Worm (Caenorhabditis elegans): Measurements from ENCODE around the gene F37C4.4.

Gene F37C4.4

DNA sequence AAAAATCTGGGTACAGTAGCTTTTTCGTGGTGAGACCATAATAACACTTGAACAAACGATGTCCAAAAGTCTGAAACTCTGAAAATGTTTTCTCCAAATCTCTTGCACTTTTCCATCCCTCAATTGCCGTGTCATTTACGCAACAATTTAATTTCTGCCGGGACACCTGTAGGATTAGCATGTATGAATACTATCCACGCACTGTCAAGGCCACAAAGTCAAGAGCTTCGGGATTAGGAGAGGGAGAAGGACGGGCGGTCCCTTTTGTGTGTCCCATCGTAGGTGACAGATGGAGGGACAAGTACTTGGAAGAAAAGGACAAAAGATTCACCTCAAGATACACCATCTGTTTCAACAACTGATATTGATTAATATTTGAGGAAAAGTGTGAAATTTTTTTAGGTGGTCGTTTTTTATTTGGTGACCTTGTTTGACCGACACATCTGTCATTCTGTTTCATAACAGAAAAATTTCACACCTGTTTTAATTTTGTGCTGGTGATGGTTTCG lies 24.0 kb upstream of the F37C4.4 start:
- TF ChIP-seq W03F9.2 (tag; optimal IDR thresholded peaks at IDR 0.05) = no peak
- no peak for TF ChIP-seq dao-5 (tag; optimal IDR thresholded peaks at IDR 0.05)
- no peak for TF ChIP-seq him-1 (tag; optimal IDR thresholded peaks at IDR 0.05)

ce11 chrIV:3844004-3844403 lies 23.1 kb upstream of the F37C4.4 start:
- TF ChIP-seq W03F9.2 (tag; optimal IDR thresholded peaks at IDR 0.05) (no peak), dao-5 (tag; optimal IDR thresholded peaks at IDR 0.05) (no peak), him-1 (tag; optimal IDR thresholded peaks at IDR 0.05) (no peak)

DNA sequence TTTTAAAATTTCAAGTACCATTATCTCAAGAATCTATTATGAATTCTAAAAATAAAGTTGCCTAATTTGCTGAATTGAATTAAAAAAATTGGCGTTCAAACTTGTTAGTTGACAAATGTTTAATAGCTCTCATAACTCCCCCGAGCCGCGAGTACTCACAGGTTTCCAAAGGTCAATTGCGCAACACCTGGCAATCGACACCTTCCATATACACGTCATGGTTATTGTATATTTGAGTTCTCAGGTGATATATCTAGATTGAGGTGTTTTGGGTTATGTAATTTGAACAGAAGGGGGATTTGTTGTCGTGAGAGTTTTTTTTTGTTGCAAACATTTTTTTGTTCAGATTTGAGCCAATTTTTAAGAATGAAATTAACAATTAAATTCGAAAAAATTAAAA lies 22.5 kb upstream of the F37C4.4 start:
- no peak for TF ChIP-seq dao-5 (tag; optimal IDR thresholded peaks at IDR 0.05)
- TF ChIP-seq him-1 (tag; optimal IDR thresholded peaks at IDR 0.05) = no peak
- TF ChIP-seq W03F9.2 (tag; optimal IDR thresholded peaks at IDR 0.05) = no peak

ce11 chrIV:3847489-3847888 lies 19.6 kb upstream of the F37C4.4 start:
- TF ChIP-seq W03F9.2 (tag; optimal IDR thresholded peaks at IDR 0.05) (no peak), dao-5 (tag; optimal IDR thresholded peaks at IDR 0.05) (no peak), him-1 (tag; optimal IDR thresholded peaks at IDR 0.05) (no peak)

ce11 chrIV:3848985-3849384 lies 18.1 kb upstream of the F37C4.4 start:
- TF ChIP-seq dao-5 (tag; optimal IDR thresholded peaks at IDR 0.05) (no peak), him-1 (tag; optimal IDR thresholded peaks at IDR 0.05) (no peak), W03F9.2 (tag; optimal IDR thresholded peaks at IDR 0.05) (no peak)

DNA sequence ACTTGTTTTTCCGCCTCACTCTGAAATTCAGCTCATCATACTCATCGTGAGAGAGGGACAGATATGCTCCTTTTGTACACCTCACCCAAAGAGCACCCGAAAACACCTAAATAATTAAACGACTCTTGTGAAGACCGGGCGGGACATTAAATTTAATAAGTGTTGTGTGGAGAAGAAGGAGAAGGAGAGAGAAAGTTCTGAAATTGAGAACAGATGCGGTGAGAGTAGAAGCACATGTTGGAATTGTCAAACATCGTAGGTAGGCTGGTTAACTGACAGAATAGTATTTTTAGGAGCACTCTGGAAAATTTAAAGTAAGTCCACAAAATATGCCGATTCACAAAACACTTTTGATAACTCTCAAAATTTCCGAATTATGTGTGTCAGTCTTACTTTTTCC lies 13.6 kb upstream of the F37C4.4 start:
- no peak for TF ChIP-seq him-1 (tag; optimal IDR thresholded peaks at IDR 0.05)
- no peak for TF ChIP-seq dao-5 (tag; optimal IDR thresholded peaks at IDR 0.05)
- no peak for TF ChIP-seq W03F9.2 (tag; optimal IDR thresholded peaks at IDR 0.05)

DNA sequence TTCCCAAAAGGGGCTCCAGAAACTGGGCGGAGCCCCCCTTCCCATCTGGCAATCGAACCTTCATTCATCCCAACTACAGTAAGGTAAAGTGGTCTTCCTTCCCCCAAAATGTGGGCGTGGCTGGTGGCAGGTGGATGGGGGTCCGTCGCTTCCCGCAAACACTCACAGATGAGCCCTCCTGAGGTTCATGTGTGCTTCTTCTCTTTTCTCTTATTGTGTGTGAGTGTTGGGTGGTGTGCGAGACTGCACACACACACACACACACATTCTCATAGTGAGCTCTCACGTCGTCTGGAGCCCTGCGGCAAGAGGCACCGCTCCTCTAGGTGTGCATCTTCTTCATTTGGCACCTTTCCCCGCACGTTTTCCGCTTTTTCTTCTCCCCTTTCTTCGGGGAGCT lies 12.5 kb upstream of the F37C4.4 start:
- no peak for TF ChIP-seq him-1 (tag; optimal IDR thresholded peaks at IDR 0.05)
- TF ChIP-seq dao-5 (tag; optimal IDR thresholded peaks at IDR 0.05) = no peak
- no peak for TF ChIP-seq W03F9.2 (tag; optimal IDR thresholded peaks at IDR 0.05)

DNA sequence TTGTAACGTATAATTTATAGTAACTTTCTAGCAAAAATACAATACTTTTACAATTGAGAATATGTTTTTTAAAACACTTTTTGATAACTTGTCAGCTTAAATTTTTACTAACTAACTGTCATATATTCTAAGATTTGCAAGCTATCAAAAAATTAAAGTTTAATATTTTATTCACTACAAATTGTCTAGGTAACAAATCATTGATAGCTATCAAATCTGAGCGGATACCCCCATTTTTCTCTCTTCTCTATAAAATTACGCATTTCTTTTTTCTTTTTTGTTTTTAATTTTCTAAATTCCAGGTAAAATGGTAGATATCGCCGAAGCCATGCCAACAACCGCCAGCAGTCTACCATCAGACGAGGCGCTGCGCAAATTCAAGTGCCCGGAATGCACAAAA lies 11.6 kb upstream of the F37C4.4 start, which contains the start of gene zag-1:
zag-1 (plus strand) TSS at position 301 of the 400 bp plus-strand sequence.
- TF ChIP-seq W03F9.2 (tag; optimal IDR thresholded peaks at IDR 0.05) (no peak), dao-5 (tag; optimal IDR thresholded peaks at IDR 0.05) (no peak), him-1 (tag; optimal IDR thresholded peaks at IDR 0.05) (no peak)

- TF ChIP-seq him-1 (tag; optimal IDR thresholded peaks at IDR 0.05) (no peak), W03F9.2 (tag; optimal IDR thresholded peaks at IDR 0.05) (no peak), dao-5 (tag; optimal IDR thresholded peaks at IDR 0.05) (no peak)
These were observed 10.9 kb upstream of the F37C4.4 start for ce11 chrIV:3856190-3856589.

DNA sequence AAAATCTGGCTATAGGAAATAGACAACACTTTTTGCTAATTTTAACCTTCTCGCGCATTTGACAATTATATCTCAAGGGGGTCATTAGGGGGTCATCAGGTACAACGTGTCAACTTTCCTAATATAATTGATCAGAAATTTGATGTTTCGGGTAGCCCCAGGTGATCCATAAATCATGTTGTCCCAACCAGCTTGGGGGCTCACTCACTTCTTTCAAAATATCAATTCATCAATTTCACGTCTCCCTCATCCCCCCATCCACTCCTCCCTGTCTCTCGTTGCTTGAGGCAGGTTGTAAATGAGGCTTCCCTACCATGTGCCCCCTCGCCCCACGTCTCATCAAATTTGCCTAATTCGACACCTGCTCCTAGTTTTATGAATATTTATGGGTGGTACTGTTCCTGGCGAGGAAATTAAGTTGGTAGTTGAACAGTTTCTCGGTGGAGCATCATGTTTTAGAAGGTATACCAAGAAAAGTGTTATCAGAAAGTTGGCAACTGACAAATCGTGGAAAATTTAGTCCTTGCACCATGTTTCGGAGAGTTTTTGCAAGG lies 9.0 kb upstream of the F37C4.4 start:
- TF ChIP-seq dao-5 (tag; optimal IDR thresholded peaks at IDR 0.05) (no peak), him-1 (tag; optimal IDR thresholded peaks at IDR 0.05) (no peak), W03F9.2 (tag; optimal IDR thresholded peaks at IDR 0.05) (no peak)

DNA sequence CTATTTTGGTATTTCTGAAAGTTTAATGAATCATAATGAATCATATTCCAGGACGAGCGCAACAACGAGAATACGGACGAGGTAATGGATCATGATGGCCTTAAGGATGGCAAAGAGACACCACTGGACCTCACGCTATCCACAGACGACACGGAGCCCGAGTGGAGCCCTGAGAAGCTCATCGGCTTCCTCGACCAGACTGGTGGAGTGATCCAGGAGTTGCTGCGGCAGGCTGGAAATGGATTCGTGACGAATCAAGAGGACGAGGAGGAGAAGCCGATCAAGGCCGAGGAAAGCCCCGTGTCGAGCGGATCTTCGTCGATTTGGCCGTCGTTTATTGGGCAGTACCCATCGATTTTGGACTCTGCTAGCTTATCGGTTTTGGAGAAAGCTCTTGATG lies 7.6 kb upstream of the F37C4.4 start:
- no peak for TF ChIP-seq W03F9.2 (tag; optimal IDR thresholded peaks at IDR 0.05)
- no peak for TF ChIP-seq him-1 (tag; optimal IDR thresholded peaks at IDR 0.05)
- no peak for TF ChIP-seq dao-5 (tag; optimal IDR thresholded peaks at IDR 0.05)

DNA sequence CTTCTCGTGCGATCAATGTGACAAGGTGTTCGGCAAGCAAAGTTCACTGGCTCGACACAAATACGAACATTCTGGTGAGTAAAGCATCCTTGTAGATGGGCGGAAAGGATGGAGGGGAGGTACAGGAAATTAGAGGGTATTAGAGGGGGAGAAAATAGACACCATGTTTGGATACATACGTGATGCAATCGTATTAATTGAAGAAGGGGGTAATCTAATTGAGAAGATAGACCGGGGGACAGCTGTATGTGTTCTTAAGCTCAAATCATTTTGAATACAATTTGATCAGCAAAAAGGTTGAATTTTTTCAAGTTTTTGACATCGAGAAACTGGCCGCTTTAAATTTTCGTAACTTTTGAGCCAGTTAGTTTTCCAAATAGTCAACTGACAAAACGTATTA lies 6.7 kb upstream of the F37C4.4 start:
- TF ChIP-seq dao-5 (tag; optimal IDR thresholded peaks at IDR 0.05) = no peak
- TF ChIP-seq W03F9.2 (tag; optimal IDR thresholded peaks at IDR 0.05) = no peak
- TF ChIP-seq him-1 (tag; optimal IDR thresholded peaks at IDR 0.05) = no peak

DNA sequence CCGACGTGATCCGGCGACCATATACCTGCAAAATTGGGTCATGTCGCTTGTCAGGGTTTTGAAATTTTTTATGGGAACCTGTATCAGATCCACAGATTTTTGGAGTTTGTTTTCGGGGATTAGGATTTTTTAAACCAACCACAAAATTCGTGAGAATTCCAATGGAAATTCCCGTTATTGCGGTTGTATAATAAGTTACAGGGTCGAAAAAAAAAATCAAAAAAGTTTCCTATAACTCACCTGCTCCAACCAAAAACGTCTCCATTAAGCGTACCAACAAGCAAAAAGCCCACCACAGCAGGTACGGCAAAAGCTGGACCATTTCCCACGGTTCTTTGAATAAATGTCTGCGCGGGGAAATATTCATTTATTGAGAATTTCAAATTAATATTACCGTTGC lies 4.2 kb upstream of the F37C4.4 start:
- TF ChIP-seq W03F9.2 (tag; optimal IDR thresholded peaks at IDR 0.05) (no peak), dao-5 (tag; optimal IDR thresholded peaks at IDR 0.05) (no peak), him-1 (tag; optimal IDR thresholded peaks at IDR 0.05) (no peak)

- no peak for TF ChIP-seq him-1 (tag; optimal IDR thresholded peaks at IDR 0.05)
- no peak for TF ChIP-seq W03F9.2 (tag; optimal IDR thresholded peaks at IDR 0.05)
- no peak for TF ChIP-seq dao-5 (tag; optimal IDR thresholded peaks at IDR 0.05)
These were observed 2.2 kb upstream of the F37C4.4 start, which contains the start of gene aat-8 for ce11 chrIV:3864944-3865343. Gene aat-8 (minus strand): TSS chrIV:3865044.

DNA sequence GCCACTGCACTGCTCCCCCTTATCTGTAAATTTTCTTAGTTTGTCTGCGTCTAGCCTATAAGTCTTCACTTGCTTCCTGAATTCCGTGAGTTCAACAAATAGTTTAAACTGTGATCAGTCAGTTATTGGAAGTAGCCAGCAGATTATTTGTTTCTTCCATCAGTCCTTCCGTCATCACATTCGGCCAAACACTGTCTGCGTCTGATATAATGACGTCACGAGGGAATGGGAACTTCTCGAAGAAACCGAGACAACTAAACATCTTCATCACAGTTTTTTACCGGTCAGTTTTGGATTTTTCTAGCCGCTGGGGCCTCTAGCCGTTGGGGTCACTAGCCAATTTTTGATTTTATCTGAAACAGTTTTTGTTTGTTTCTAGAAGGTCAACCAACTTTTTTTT lies 1.1 kb upstream of the F37C4.4 start:
- TF ChIP-seq dao-5 (tag; optimal IDR thresholded peaks at IDR 0.05) = no peak

All from whole organism, L4/young adult.